Worm (Caenorhabditis elegans) whole organism, L4 larva: ENCODE data around the gene ogdh-2.

Experiments
- F10B5.3 ChIP-seq: sonication (generic microtip); optimal IDR thresholded peaks from 2 replicates; lab custom pipeline; 2016; ENCODE audit warnings: mild to moderate bottlenecking, missing genetic modification characterization, missing compliant biosample characterization
- F26F4.8 ChIP-seq: fragments of 200-800 bp; sonication (Bioruptor generic); conservative IDR thresholded peaks from 2 replicates; pipeline ENCODE4 v1.3.6; 2022; ENCODE audit warnings: missing genetic modification characterization, missing compliant biosample characterization
- Y48G9A.11 ChIP-seq: fragments of 200-800 bp; sonication (Bioruptor generic); IDR thresholded peaks from 2 replicates; pipeline ENCODE4 v1.3.6; 2022; ENCODE audit warnings: missing genetic modification reagents, missing genetic modification characterization, missing compliant biosample characterization
- Y75B8A.6 ChIP-seq: fragments of 200-800 bp; sonication (Bioruptor generic); IDR thresholded peaks from 2 replicates; pipeline ENCODE4 v1.3.6; 2022; ENCODE audit warnings: missing genetic modification reagents, missing genetic modification characterization, missing compliant biosample characterization
- aha-1 ChIP-seq: fragments of 150-350 bp; peaks from one replicate; lab custom pipeline; 2014; ENCODE audit warnings: missing biosample characterization, missing genetic modification characterization
- ama-1 ChIP-seq: fragments of 150-350 bp; optimal IDR thresholded peaks from 2 replicates; lab custom pipeline; 2014; ENCODE audit warnings: inconsistent platforms, mixed read lengths
- ceh-28 ChIP-seq: fragments of 150-350 bp; optimal IDR thresholded peaks from 2 replicates; lab custom pipeline; 2014; ENCODE audit warnings: missing biosample characterization, missing genetic modification reagents, missing genetic modification characterization
- daf-19 ChIP-seq: fragments of 200-800 bp; sonication (Bioruptor generic); conservative IDR thresholded peaks from 2 replicates; pipeline ENCODE4 v1.3.6; 2022; ENCODE audit warnings: missing genetic modification characterization, missing compliant biosample characterization
- dve-1 ChIP-seq: sonication (generic microtip); optimal IDR thresholded peaks from 2 replicates; lab custom pipeline; 2017; ENCODE audit warnings: antibody characterized with exemption, mild to moderate bottlenecking, missing genetic modification characterization, missing compliant biosample characterization; ENCODE audit not compliant: insufficient read depth
- egl-27 ChIP-seq: sonication (generic microtip); optimal IDR thresholded peaks from 3 replicates; lab custom pipeline; 2017; ENCODE audit warnings: missing biosample characterization, missing genetic modification reagents, missing genetic modification characterization
- egl-43 ChIP-seq: fragments of 200-800 bp; sonication (Bioruptor generic); IDR thresholded peaks from 2 replicates; pipeline ENCODE4 v1.3.6; 2022; ENCODE audit warnings: missing genetic modification reagents, missing genetic modification characterization, missing compliant biosample characterization
- fkh-10 ChIP-seq: fragments of 150-350 bp; optimal IDR thresholded peaks from 2 replicates; lab custom pipeline; 2014; ENCODE audit warnings: missing biosample characterization, missing genetic modification reagents, missing genetic modification characterization
- hlh-30 ChIP-seq: sonication (generic microtip); optimal IDR thresholded peaks from 2 replicates; lab custom pipeline; 2017; ENCODE audit warnings: antibody characterized with exemption, mild to moderate bottlenecking, missing genetic modification characterization, missing compliant biosample characterization; ENCODE audit not compliant: insufficient read depth
- hmg-1.1 ChIP-seq: fragments of 200-800 bp; sonication (Bioruptor generic); IDR thresholded peaks from 2 replicates; pipeline ENCODE4 v1.3.6; 2022; ENCODE audit warnings: missing genetic modification reagents, missing genetic modification characterization, missing compliant biosample characterization
- lsy-2 ChIP-seq, 2 experiments: fragments of 150-350 bp in 1 of 2; sonication (generic microtip) in 1 of 2; optimal IDR thresholded peaks; 2 replicates each; lab custom pipeline; 2014 to 2017; ENCODE audit warnings: missing biosample characterization in 2 of 2, missing genetic modification characterization in 2 of 2
- mdl-1 ChIP-seq, 2 experiments: fragments of 150-350 bp in 1 of 2; sonication (generic microtip) in 1 of 2; optimal IDR thresholded peaks; 2 replicates each; lab custom pipeline; 2014 to 2017; ENCODE audit warnings: missing biosample characterization in 2 of 2, missing genetic modification characterization in 2 of 2
- mep-1 ChIP-seq: fragments of 150-350 bp; sonication (generic microtip); optimal IDR thresholded peaks from 3 replicates; lab custom pipeline; 2014; ENCODE audit warnings: missing biosample characterization, missing genetic modification characterization
- mes-2 ChIP-seq: sonication (generic microtip); optimal IDR thresholded peaks from 2 replicates; lab custom pipeline; 2016; ENCODE audit warnings: missing genotype, mild to moderate bottlenecking, missing genetic modification characterization, missing compliant biosample characterization; ENCODE audit not compliant: poor library complexity, severe bottlenecking
- mxl-2 ChIP-seq: fragments of 200-800 bp; sonication (Bioruptor generic); conservative IDR thresholded peaks from 2 replicates; pipeline ENCODE4 v1.3.6; 2022; ENCODE audit warnings: missing genetic modification reagents, missing genetic modification characterization, missing compliant biosample characterization
- mxl-3 ChIP-seq: fragments of 200-800 bp; sonication (Bioruptor generic); optimal IDR thresholded peaks from 2 replicates; lab custom pipeline; 2018; ENCODE audit warnings: mild to moderate bottlenecking, missing genetic modification characterization, missing compliant biosample characterization
- nhr-10 ChIP-seq: fragments of 150-350 bp; optimal IDR thresholded peaks from 2 replicates; lab custom pipeline; 2014; ENCODE audit warnings: missing biosample characterization, missing genetic modification characterization
- nhr-111 ChIP-seq: fragments of 200-800 bp; sonication (Bioruptor generic); optimal IDR thresholded peaks from 2 replicates; lab custom pipeline; 2018; ENCODE audit warnings: mild to moderate bottlenecking, missing genetic modification characterization, missing compliant biosample characterization
- nhr-237 ChIP-seq: sonication (generic microtip); optimal IDR thresholded peaks from 2 replicates; lab custom pipeline; 2017; ENCODE audit warnings: missing biosample characterization, missing genetic modification characterization
- nhr-28 ChIP-seq: fragments of 150-350 bp; optimal IDR thresholded peaks from 2 replicates; lab custom pipeline; 2014; ENCODE audit warnings: missing biosample characterization, missing genetic modification characterization
- nhr-41 ChIP-seq: fragments of 200-800 bp; sonication (Bioruptor generic); IDR thresholded peaks from 2 replicates; pipeline ENCODE4 v1.3.6; 2022; ENCODE audit warnings: missing genetic modification reagents, missing genetic modification characterization, missing compliant biosample characterization
- nhr-42 ChIP-seq: fragments of 200-800 bp; sonication (Bioruptor generic); IDR thresholded peaks from 2 replicates; pipeline ENCODE4 v1.3.6; 2022; ENCODE audit warnings: missing genetic modification characterization, missing compliant biosample characterization
- rbr-2 ChIP-seq: sonication (generic microtip); optimal IDR thresholded peaks from 2 replicates; lab custom pipeline; 2016; ENCODE audit warnings: missing genotype, missing genetic modification characterization, missing compliant biosample characterization
- saeg-2 ChIP-seq: fragments of 200-800 bp; sonication (Bioruptor generic); IDR thresholded peaks from 2 replicates; pipeline ENCODE4 v1.3.6; 2022; ENCODE audit warnings: missing genetic modification reagents, missing genetic modification characterization, missing compliant biosample characterization
- skn-1 ChIP-seq: fragments of 150-350 bp; optimal IDR thresholded peaks from 2 replicates; lab custom pipeline; 2014; ENCODE audit warnings: missing biosample characterization, missing genetic modification characterization
- snpc-1.2 ChIP-seq: fragments of 200-800 bp; sonication (Bioruptor generic); IDR thresholded peaks from 2 replicates; pipeline ENCODE4 v1.3.6; 2022; ENCODE audit warnings: missing genetic modification reagents, missing genetic modification characterization, missing compliant biosample characterization
- spr-1 ChIP-seq: sonication (generic microtip); optimal IDR thresholded peaks from 2 replicates; lab custom pipeline; 2016; ENCODE audit warnings: mild to moderate bottlenecking, missing genetic modification characterization, missing compliant biosample characterization
- tra-1 ChIP-seq: fragments of 200-800 bp; sonication (Bioruptor generic); IDR thresholded peaks from 2 replicates; pipeline ENCODE4 v1.3.6; 2022; ENCODE audit warnings: missing genetic modification reagents, missing genetic modification characterization, missing compliant biosample characterization
- unc-130 ChIP-seq: sonication (generic microtip); optimal IDR thresholded peaks from 2 replicates; lab custom pipeline; 2016; ENCODE audit warnings: missing genetic modification reagents, missing genetic modification characterization, missing compliant biosample characterization
- unc-39 ChIP-seq: sonication (generic microtip); optimal IDR thresholded peaks from 2 replicates; lab custom pipeline; 2017; ENCODE audit warnings: missing biosample characterization, missing genetic modification characterization
- unc-62 ChIP-seq, 3 experiments: fragments of 150-350 bp in 1 of 3; sonication (generic microtip); optimal IDR thresholded peaks in 2 of 3; peaks in 1 of 3; 1 replicate in 1 of 3; 2 replicates in 2 of 3; lab custom pipeline; 2014 to 2017; ENCODE audit warnings: missing biosample characterization in 3 of 3, missing genetic modification characterization in 3 of 3, missing genetic modification reagents in 3 of 3, missing genotype in 1 of 3
- vab-7 ChIP-seq: fragments of 200-800 bp; sonication (Bioruptor generic); IDR thresholded peaks from 2 replicates; pipeline ENCODE4 v1.3.6; 2022; ENCODE audit warnings: missing genetic modification reagents, missing genetic modification characterization, missing compliant biosample characterization
- zfp-2 ChIP-seq: sonication (generic microtip); optimal IDR thresholded peaks from 2 replicates; lab custom pipeline; 2016; ENCODE audit warnings: mild to moderate bottlenecking, missing genetic modification characterization, missing compliant biosample characterization
- zip-11 ChIP-seq: fragments of 200-800 bp; sonication (Bioruptor generic); IDR thresholded peaks from 2 replicates; pipeline ENCODE4 v1.3.6; 2022; ENCODE audit warnings: missing genetic modification characterization, missing compliant biosample characterization
- zip-2 ChIP-seq: fragments of 150-350 bp; optimal IDR thresholded peaks from 2 replicates; lab custom pipeline; 2014; ENCODE audit warnings: missing biosample characterization, missing genetic modification characterization

ogdh-2 gene

DNA sequence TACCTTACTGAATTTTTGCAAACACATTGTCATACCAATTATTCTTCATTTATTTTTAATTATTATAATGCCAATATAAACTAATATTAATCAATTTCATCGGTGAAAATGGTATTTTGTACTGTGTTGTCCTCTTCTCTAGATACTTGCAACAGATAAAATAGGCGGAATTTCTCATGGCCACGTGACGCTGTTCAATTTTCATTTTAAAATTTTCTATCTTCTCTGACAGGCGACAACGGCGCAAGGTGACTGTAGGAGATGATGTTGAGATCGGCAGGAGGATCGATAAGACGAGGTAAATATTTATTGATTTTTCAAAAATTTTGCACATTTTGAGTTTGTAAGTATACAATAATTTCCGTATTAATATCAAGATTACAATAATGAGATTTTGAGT is at the start of gene ogdh-2:
Gene ogdh-2 (plus strand): TSS at position 233 of the 400 bp plus-strand sequence.
- TF ChIP-seq hmg-1.1 (GFP tag; lab: Robert Waterston, UW) (no peak), mdl-1 (tag; optimal IDR thresholded peaks at IDR 0.05; lab: Kevin White, UChicago) (peak in 1 of 2 experiments; percentile 14), ceh-28 (tag; lab: Kevin White, UChicago) (no peak), unc-130 (GFP tag; lab: Kevin White, UChicago) (no peak), lsy-2 (tag; optimal IDR thresholded peaks at IDR 0.05; lab: Kevin White, UChicago) (peak in 1 of 2 experiments; percentile 26), F10B5.3 (tag; lab: Kevin White, UChicago) (no peak), mxl-2 (GFP tag; lab: Robert Waterston, UW) (no peak), mxl-3 (GFP tag; lab: Kevin White, UChicago) (no peak), mes-2 (tag; lab: Kevin White, UChicago) (no peak), rbr-2 (tag; lab: Kevin White, UChicago) (no peak), nhr-28 (peak; percentile 2), skn-1 (no peak), egl-27 (tag; lab: Kevin White, UChicago) (no peak), unc-62 (GFP tag; optimal IDR thresholded peaks at IDR 0.05 in 1 of 2; lab: Kevin White, UChicago) (peak in 1 of 2 experiments; percentile 20), unc-62 (tag; optimal IDR thresholded peaks at IDR 0.05; lab: Kevin White, UChicago) (no peak), hlh-30 (tag; lab: Kevin White, UChicago) (peak; percentile 40), Y48G9A.11 (GFP tag; lab: Robert Waterston, UW) (no peak), nhr-237 (no peak), nhr-41 (GFP tag; lab: Robert Waterston, UW) (no peak), ama-1 (lab: Kevin White, UChicago) (no peak)

DNA sequence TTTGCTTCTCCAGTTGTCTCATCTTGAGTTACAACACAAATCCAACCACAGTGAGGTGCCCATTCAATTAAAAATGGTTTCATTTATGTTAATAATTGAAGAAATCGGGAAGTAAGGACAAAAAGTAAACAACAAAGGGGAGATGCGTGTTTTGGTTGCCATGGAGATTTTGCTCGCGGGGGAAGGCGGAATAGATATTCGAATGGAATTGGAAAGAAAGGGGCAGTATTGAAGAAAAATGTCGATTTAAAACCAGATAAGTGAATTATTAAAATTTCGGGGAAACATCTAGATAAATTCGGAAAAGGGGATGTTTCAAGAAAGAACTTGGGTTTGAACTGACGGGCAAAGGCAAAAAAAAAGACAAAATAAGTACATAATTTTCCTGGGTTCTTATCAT is 43.7 kb upstream of the ogdh-2 start, which contains the start of gene che-11:
Gene che-11 (minus strand): TSS at position 101 of the 400 bp plus-strand sequence.
- TF ChIP-seq mep-1 (tag; lab: Kevin White, UChicago) (no peak), unc-39 (tag; lab: Kevin White, UChicago) (no peak), saeg-2 (no peak), F10B5.3 (tag; lab: Kevin White, UChicago) (no peak), snpc-1.2 (GFP tag; lab: Robert Waterston, UW) (no peak), daf-19 (GFP tag; lab: Robert Waterston, UW) (no peak), zip-11 (no peak)

DNA sequence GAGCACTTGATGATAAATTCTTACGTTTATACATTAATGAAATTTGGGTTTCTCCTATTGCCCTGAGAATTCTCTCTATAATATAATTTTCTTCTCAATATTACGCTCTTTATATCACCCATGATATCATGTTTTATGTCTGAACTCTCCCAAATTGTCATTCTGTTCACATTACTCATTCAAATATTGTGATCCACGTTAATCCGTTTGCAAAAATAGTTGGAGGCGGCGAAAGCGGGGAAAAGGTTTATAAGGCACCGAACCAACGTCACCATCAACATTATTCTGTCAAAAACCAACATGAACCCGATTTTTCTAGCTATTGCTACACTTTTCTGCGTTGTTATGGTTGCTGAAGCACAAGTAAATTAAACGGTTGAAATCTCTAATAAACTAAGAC is 41.5 kb upstream of the ogdh-2 start, which contains the start of gene C27A7.8:
Gene C27A7.8 (plus strand): TSS at position 301 of the 400 bp plus-strand sequence.
- TF ChIP-seq Y75B8A.6 (GFP tag; lab: Robert Waterston, UW) (no peak), nhr-10 (tag; lab: Kevin White, UChicago) (no peak), nhr-42 (GFP tag; lab: Robert Waterston, UW) (no peak), ama-1 (lab: Kevin White, UChicago) (no peak), zfp-2 (tag; lab: Kevin White, UChicago) (no peak), tra-1 (GFP tag; lab: Robert Waterston, UW) (no peak), aha-1 (no peak), zip-2 (tag; lab: Kevin White, UChicago) (no peak), vab-7 (GFP tag; lab: Robert Waterston, UW) (no peak), fkh-10 (GFP tag; lab: Kevin White, UChicago) (no peak), F26F4.8 (GFP tag; lab: Robert Waterston, UW) (no peak), mxl-3 (GFP tag; lab: Kevin White, UChicago) (no peak), unc-130 (GFP tag; lab: Kevin White, UChicago) (no peak), egl-43 (GFP tag; lab: Robert Waterston, UW) (no peak), spr-1 (tag; lab: Kevin White, UChicago) (no peak), nhr-111 (no peak), dve-1 (tag; lab: Kevin White, UChicago) (no peak)
